Worm (Caenorhabditis elegans) whole organism, young adult: ENCODE measurements around the gene Y55F3BR.11.

ENCODE experiments used
- F33H1.4 ChIP-seq: fragments of 200-800 bp; sonication (Bioruptor generic); IDR thresholded peaks from 2 replicates; pipeline ENCODE4 v1.3.6; 2022; ENCODE audit warnings: missing genetic modification reagents, missing genetic modification characterization, missing compliant biosample characterization
- F39B2.1 ChIP-seq: fragments of 200-800 bp; sonication (Bioruptor generic); IDR thresholded peaks from 2 replicates; pipeline ENCODE4 v1.3.6; 2022; ENCODE audit warnings: missing genetic modification reagents, missing genetic modification characterization, missing compliant biosample characterization
- F49E8.2 ChIP-seq: sonication (generic microtip); optimal IDR thresholded peaks from 3 replicates; lab custom pipeline; 2017; ENCODE audit warnings: missing genetic modification characterization, mild to moderate bottlenecking, missing compliant biosample characterization, antibody characterized with exemption, moderate library complexity; ENCODE audit not compliant: insufficient read depth
- F57A8.1 ChIP-seq: fragments of 200-800 bp; sonication (Bioruptor generic); optimal IDR thresholded peaks from 2 replicates; lab custom pipeline; 2018; ENCODE audit warnings: mild to moderate bottlenecking, missing genetic modification characterization, moderate library complexity, missing compliant biosample characterization
- T26A5.8 ChIP-seq: sonication (generic microtip); optimal IDR thresholded peaks from 2 replicates; lab custom pipeline; 2016; ENCODE audit warnings: missing genetic modification characterization, missing compliant biosample characterization
- Y53F4B.3 ChIP-seq: fragments of 200-800 bp; sonication (Bioruptor generic); IDR thresholded peaks from 2 replicates; pipeline ENCODE4 v1.3.6; 2022; ENCODE audit warnings: missing genetic modification reagents, missing genetic modification characterization, missing compliant biosample characterization
- Y79H2A.3 ChIP-seq: fragments of 200-800 bp; sonication (Bioruptor generic); conservative IDR thresholded peaks from 2 replicates; pipeline ENCODE4 v1.3.6; 2022; ENCODE audit warnings: missing genetic modification reagents, missing genetic modification characterization, missing compliant biosample characterization
- Y95B8A.8 ChIP-seq: fragments of 200-800 bp; sonication (Bioruptor generic); IDR thresholded peaks from 2 replicates; pipeline ENCODE4 v1.3.6; 2022; ENCODE audit warnings: missing genetic modification reagents, missing genetic modification characterization, missing compliant biosample characterization
- aptf-2 ChIP-seq: fragments of 200-800 bp; sonication (Bioruptor generic); conservative IDR thresholded peaks from 2 replicates; pipeline ENCODE4 v1.3.6; 2022; ENCODE audit warnings: missing genetic modification reagents, missing genetic modification characterization, missing compliant biosample characterization
- aptf-3 ChIP-seq: fragments of 200-800 bp; sonication (Bioruptor generic); IDR thresholded peaks from 2 replicates; pipeline ENCODE4 v1.3.6; 2022; ENCODE audit warnings: missing genetic modification characterization, missing compliant biosample characterization
- athp-1 ChIP-seq: sonication (generic microtip); optimal IDR thresholded peaks from 2 replicates; lab custom pipeline; 2017; ENCODE audit warnings: mild to moderate bottlenecking, missing genetic modification characterization, missing compliant biosample characterization
- attf-6 ChIP-seq: fragments of 200-800 bp; sonication (Bioruptor generic); IDR thresholded peaks from 2 replicates; pipeline ENCODE4 v1.3.6; 2022; ENCODE audit warnings: missing genetic modification reagents, missing genetic modification characterization, missing compliant biosample characterization
- cebp-1 ChIP-seq, 2 experiments: fragments of 200-800 bp in 1 of 2; sonication (Bioruptor generic) in 1 of 2; sonication (generic microtip) in 1 of 2; IDR thresholded peaks in 1 of 2; optimal IDR thresholded peaks in 1 of 2; 2 replicates each; pipeline versions ENCODE4 v1.3.6 to Lab custom; 2017 to 2022; ENCODE audit warnings: missing compliant biosample characterization in 2 of 2, missing genetic modification characterization in 2 of 2, mild to moderate bottlenecking in 1 of 2, missing genetic modification reagents in 1 of 2, moderate library complexity in 1 of 2
- ceh-40 ChIP-seq: fragments of 200-800 bp; sonication (Bioruptor generic); IDR thresholded peaks from 2 replicates; pipeline ENCODE4 v1.3.6; 2022; ENCODE audit warnings: missing genetic modification characterization, missing compliant biosample characterization
- ceh-58 ChIP-seq: fragments of 200-800 bp; sonication (Bioruptor generic); IDR thresholded peaks from 2 replicates; pipeline ENCODE4 v1.3.6; 2022; ENCODE audit warnings: missing genetic modification characterization, missing compliant biosample characterization
- chd-7 ChIP-seq: sonication (generic microtip); optimal IDR thresholded peaks from 2 replicates; lab custom pipeline; 2016; ENCODE audit warnings: mild to moderate bottlenecking, missing genetic modification characterization, moderate library complexity, missing compliant biosample characterization
- die-1 ChIP-seq: sonication (generic microtip); optimal IDR thresholded peaks from 2 replicates; lab custom pipeline; 2016; ENCODE audit warnings: missing genotype, mild to moderate bottlenecking, missing genetic modification characterization, missing compliant biosample characterization
- dpl-1 ChIP-seq: fragments of 150-350 bp; optimal IDR thresholded peaks from 2 replicates; lab custom pipeline; 2014; ENCODE audit warnings: missing biosample characterization, missing genetic modification reagents, missing genetic modification characterization
- efl-1 ChIP-seq: fragments of 150-350 bp; optimal IDR thresholded peaks from 2 replicates; lab custom pipeline; 2014; ENCODE audit warnings: missing biosample characterization, missing genetic modification reagents, missing genetic modification characterization
- egl-18 ChIP-seq: fragments of 200-800 bp; sonication (Bioruptor generic); IDR thresholded peaks from 2 replicates; pipeline ENCODE4 v1.3.6; 2022; ENCODE audit warnings: missing genetic modification reagents, missing genetic modification characterization, missing compliant biosample characterization
- ekl-4 ChIP-seq: fragments of 200-800 bp; sonication (Bioruptor generic); IDR thresholded peaks from 2 replicates; pipeline ENCODE4 v1.3.6; 2022; ENCODE audit warnings: missing genetic modification reagents, missing genetic modification characterization, missing compliant biosample characterization
- him-1 ChIP-seq: sonication (generic microtip); optimal IDR thresholded peaks from 2 replicates; lab custom pipeline; 2016; ENCODE audit warnings: missing genotype, missing genetic modification reagents, missing genetic modification characterization, missing compliant biosample characterization
- hlh-26 ChIP-seq: fragments of 200-800 bp; sonication (Bioruptor generic); conservative IDR thresholded peaks from 2 replicates; pipeline ENCODE4 v1.3.6; 2022; ENCODE audit warnings: missing genetic modification reagents, missing genetic modification characterization, missing compliant biosample characterization
- hmg-20 ChIP-seq: fragments of 200-800 bp; sonication (Bioruptor generic); IDR thresholded peaks from 2 replicates; pipeline ENCODE4 v1.3.6; 2022; ENCODE audit warnings: missing genetic modification reagents, missing genetic modification characterization, missing compliant biosample characterization
- lag-1 ChIP-seq: fragments of 200-800 bp; sonication (Bioruptor generic); IDR thresholded peaks from 2 replicates; pipeline ENCODE4 v1.3.6; 2022; ENCODE audit warnings: missing genetic modification reagents, missing genetic modification characterization, missing compliant biosample characterization
- lin-40 ChIP-seq: sonication (generic microtip); optimal IDR thresholded peaks from 2 replicates; lab custom pipeline; 2016; ENCODE audit warnings: missing genetic modification characterization, mild to moderate bottlenecking, missing compliant biosample characterization, missing genotype, missing genetic modification reagents
- lin-54 ChIP-seq: fragments of 200-800 bp; sonication (Bioruptor generic); optimal IDR thresholded peaks from 2 replicates; lab custom pipeline; 2018; ENCODE audit warnings: mild to moderate bottlenecking, missing genetic modification characterization, missing compliant biosample characterization
- lir-1 ChIP-seq: fragments of 200-800 bp; sonication (Bioruptor generic); conservative IDR thresholded peaks from 2 replicates; pipeline ENCODE4 v1.3.6; 2022; ENCODE audit warnings: missing genetic modification reagents, missing genetic modification characterization, missing compliant biosample characterization
- lsl-1 ChIP-seq: fragments of 200-800 bp; sonication (Bioruptor generic); optimal IDR thresholded peaks from 2 replicates; lab custom pipeline; 2018; ENCODE audit warnings: mild to moderate bottlenecking, missing genetic modification characterization, moderate library complexity, missing compliant biosample characterization
- madf-6 ChIP-seq: fragments of 200-800 bp; sonication (Bioruptor generic); IDR thresholded peaks from 2 replicates; pipeline ENCODE4 v1.3.6; 2022; ENCODE audit warnings: missing genetic modification reagents, missing genetic modification characterization, missing compliant biosample characterization
- nhr-120 ChIP-seq: fragments of 200-800 bp; sonication (Bioruptor generic); IDR thresholded peaks from 2 replicates; pipeline ENCODE4 v1.3.6; 2022; ENCODE audit warnings: missing genetic modification characterization, missing compliant biosample characterization
- nhr-27 ChIP-seq: fragments of 200-800 bp; sonication (Bioruptor generic); optimal IDR thresholded peaks from 2 replicates; lab custom pipeline; 2018; ENCODE audit warnings: mild to moderate bottlenecking, missing genetic modification characterization, moderate library complexity, missing compliant biosample characterization
- nhr-80 ChIP-seq: sonication (generic microtip); optimal IDR thresholded peaks from 2 replicates; lab custom pipeline; 2016; ENCODE audit warnings: missing genetic modification characterization, missing compliant biosample characterization
- pha-4 ChIP-seq: fragments of 150-350 bp; sonication (generic microtip); optimal IDR thresholded peaks from 2 replicates; lab custom pipeline; 2014; ENCODE audit warnings: missing biosample characterization, missing genetic modification reagents, missing genetic modification characterization
- snpc-3.4 ChIP-seq: sonication (generic microtip); optimal IDR thresholded peaks from 2 replicates; lab custom pipeline; 2017; ENCODE audit warnings: missing genetic modification characterization, mild to moderate bottlenecking, missing compliant biosample characterization, antibody characterized with exemption, moderate library complexity, missing genotype, missing genetic modification reagents
- sptf-2 ChIP-seq: fragments of 200-800 bp; sonication (Bioruptor generic); optimal IDR thresholded peaks from 2 replicates; lab custom pipeline; 2018; ENCODE audit warnings: mild to moderate bottlenecking, missing genetic modification characterization, missing compliant biosample characterization
- tlf-1 ChIP-seq: fragments of 200-800 bp; sonication (Bioruptor generic); optimal IDR thresholded peaks from 2 replicates; lab custom pipeline; 2018; ENCODE audit warnings: mild to moderate bottlenecking, missing genetic modification characterization, missing compliant biosample characterization
- unc-130 ChIP-seq: sonication (generic microtip); optimal IDR thresholded peaks from 2 replicates; lab custom pipeline; 2016; ENCODE audit warnings: missing genetic modification reagents, missing genetic modification characterization, missing compliant biosample characterization
- ztf-18 ChIP-seq: sonication (generic microtip); optimal IDR thresholded peaks from 2 replicates; lab custom pipeline; 2016; ENCODE audit warnings: missing genotype, mild to moderate bottlenecking, missing genetic modification characterization, missing compliant biosample characterization
- ztf-3 ChIP-seq: fragments of 200-800 bp; sonication (Bioruptor generic); optimal IDR thresholded peaks from 2 replicates; lab custom pipeline; 2018; ENCODE audit warnings: mild to moderate bottlenecking, missing genetic modification characterization, missing compliant biosample characterization

Gene Y55F3BR.11

DNA sequence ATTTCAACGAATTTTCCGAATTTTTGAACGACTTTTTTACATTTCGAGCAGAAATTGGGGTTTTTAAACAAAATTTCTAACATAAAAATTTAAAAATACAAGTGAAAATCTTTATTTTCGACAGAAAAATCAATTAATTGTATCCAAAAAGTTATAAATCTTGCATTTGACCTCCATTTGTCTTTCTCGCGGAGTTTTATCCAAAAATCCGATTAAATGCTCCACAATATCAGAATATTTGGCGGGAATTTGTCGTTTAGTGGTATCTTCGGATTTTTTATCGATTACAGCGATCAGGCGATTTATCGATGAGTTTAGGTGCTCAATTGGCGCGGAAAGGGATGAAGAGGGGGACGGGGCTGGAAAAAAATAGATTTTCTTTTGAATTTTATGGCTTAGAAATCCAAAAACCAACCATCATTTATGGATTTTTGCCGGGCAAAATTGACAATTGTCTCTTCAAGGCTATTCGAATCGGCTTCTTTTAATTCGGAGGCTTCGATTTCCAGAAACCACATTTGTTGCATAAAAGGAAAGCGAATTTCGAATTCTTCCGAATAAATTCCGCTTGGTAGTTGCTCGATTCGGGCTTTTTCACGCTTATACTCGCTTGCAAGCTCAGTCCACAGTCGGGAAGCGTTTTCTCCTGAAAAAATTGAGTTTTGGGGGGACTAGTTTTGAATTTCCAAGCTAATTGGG lies 24.6 kb upstream of the Y55F3BR.11 start:
- no peak for TF ChIP-seq ceh-40 (GFP tag; lab: Robert Waterston, UW)
- no peak for TF ChIP-seq aptf-2
- TF ChIP-seq nhr-80 (tag; lab: Kevin White, UChicago), result no peak
- no peak for TF ChIP-seq ztf-18 (tag; lab: Kevin White, UChicago)
- no peak for TF ChIP-seq snpc-3.4 (tag; lab: Kevin White, UChicago)
- no peak for TF ChIP-seq pha-4 (tag; lab: Kevin White, UChicago)
- no peak for TF ChIP-seq ceh-58 (GFP tag; lab: Robert Waterston, UW)
- TF ChIP-seq lin-40, result no peak
- TF ChIP-seq efl-1 (GFP tag; lab: Kevin White, UChicago), result peak; percentile 57
- TF ChIP-seq madf-6, result peak; percentile 58
- TF ChIP-seq lir-1 (GFP tag; lab: Robert Waterston, UW), result no peak
- TF ChIP-seq F33H1.4 (GFP tag; lab: Robert Waterston, UW), result no peak

DNA sequence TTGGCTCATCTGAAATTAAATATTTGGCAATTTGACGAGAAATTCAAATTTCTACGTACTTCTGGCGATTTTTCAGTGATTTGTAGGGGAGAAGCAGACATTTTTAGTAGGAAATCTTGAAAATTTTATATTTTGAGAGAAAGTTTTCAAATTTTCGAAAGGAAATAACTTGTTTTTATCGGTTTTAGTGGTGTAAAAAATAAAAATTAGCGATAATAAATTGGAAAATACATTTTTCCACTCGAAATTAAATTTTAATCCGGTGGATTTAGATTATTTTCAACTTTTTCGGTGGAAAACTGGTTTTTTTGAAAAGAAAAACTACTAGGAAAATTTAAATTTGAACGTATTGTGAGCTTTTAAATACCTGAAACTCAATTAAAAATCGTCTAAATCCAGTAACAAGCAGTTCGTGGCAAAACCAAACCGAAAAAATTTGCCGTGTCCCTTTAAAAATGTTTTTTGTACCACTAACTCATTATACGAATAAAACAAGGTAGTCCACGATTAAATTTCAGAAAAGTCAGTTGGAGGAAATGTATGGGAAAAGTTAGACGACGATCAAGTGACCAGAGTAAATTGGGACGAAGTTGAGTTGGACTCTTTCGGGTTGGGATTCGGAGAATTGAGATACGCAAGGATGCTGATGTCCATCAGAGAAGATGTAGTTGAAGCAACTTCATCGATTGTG lies 23.1 kb upstream of the Y55F3BR.11 start, which contains the start of the genes madf-1 and Y55F3BR.10:
Gene madf-1 (minus strand): TSS at position 101 of the 691 bp plus-strand sequence.
Gene Y55F3BR.10 (plus strand): TSS at position 641 of the 691 bp plus-strand sequence.
- no peak for TF ChIP-seq him-1
- no peak for TF ChIP-seq nhr-120 (GFP tag; lab: Robert Waterston, UW)
- no peak for TF ChIP-seq Y95B8A.8 (GFP tag; lab: Robert Waterston, UW)
- no peak for TF ChIP-seq aptf-3
- no peak for TF ChIP-seq F57A8.1
- no peak for TF ChIP-seq efl-1 (GFP tag; lab: Kevin White, UChicago)
- TF ChIP-seq lin-54 (GFP tag; lab: Kevin White, UChicago), result no peak
- TF ChIP-seq F39B2.1, result no peak
- TF ChIP-seq, all 124 proteins: peak for 0

DNA sequence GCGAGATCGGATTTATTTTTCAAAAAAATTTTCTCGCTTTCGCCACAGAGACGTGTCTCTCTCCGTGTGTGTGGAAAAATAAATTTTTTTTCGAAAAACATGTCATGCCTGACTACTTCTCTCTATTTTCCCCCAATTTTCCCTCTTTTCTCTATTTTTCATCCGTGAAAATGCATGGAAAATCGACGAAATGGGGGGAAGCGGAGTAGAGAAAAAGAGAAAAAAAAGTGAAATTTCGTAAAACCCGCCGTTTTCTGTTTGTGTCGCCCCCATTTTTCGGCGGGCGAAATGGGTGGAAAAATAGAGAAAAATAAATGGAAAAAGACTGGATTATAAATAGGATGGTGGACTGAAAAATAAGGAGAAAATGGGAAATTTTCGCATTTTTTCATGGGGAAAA lies 21.5 kb upstream of the Y55F3BR.11 start:
- TF ChIP-seq cebp-1 (GFP tag; IDR thresholded peaks at IDR 0.05; lab: Robert Waterston, UW) (0 out of 2 replicates have a peak, but pooled peaks have one; percentile 11), cebp-1 (tag; optimal IDR thresholded peaks at IDR 0.05; lab: Kevin White, UChicago) (peak; percentile 29), nhr-80 (tag; lab: Kevin White, UChicago) (no peak), efl-1 (GFP tag; lab: Kevin White, UChicago) (peak; percentile 5)

DNA sequence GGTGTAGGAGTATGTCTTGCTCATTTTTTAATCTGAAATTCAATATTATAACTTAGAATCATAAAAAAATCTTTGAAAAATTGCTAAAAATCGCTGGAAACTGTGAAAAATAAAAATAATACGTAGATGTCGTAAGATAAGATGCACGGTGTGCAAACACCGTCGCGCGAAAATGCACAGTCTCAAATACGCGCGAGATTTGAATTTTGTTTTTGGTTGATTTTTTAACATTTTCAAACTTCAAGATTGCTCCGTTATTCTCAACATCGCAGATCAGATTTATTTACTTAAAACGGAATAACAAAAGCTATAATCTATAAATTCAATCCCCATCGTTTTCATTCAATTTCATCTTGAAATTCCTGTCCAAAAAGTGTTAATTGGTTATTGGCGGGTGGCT lies 12.9 kb upstream of the Y55F3BR.11 start, which contains the start of gene Y55F3BR.6:
Gene Y55F3BR.6 (minus strand): TSS at position 32 of the 400 bp plus-strand sequence.
- no peak for TF ChIP-seq egl-18 (GFP tag; lab: Robert Waterston, UW)
- TF ChIP-seq Y95B8A.8 (GFP tag; lab: Robert Waterston, UW), result no peak
- peak; percentile 30 for TF ChIP-seq dpl-1 (GFP tag; lab: Kevin White, UChicago)
- TF ChIP-seq unc-130 (GFP tag; lab: Kevin White, UChicago), result no peak
- no peak for TF ChIP-seq athp-1 (tag; lab: Kevin White, UChicago)
- peak; percentile 27 for TF ChIP-seq lsl-1 (GFP tag; lab: Kevin White, UChicago)
- TF ChIP-seq lag-1 (GFP tag; lab: Robert Waterston, UW), result no peak
- no peak for TF ChIP-seq snpc-3.4 (tag; lab: Kevin White, UChicago)
- TF ChIP-seq attf-6 (GFP tag; lab: Robert Waterston, UW), result no peak
- no peak for TF ChIP-seq nhr-27 (tag; lab: Kevin White, UChicago)
- no peak for TF ChIP-seq Y79H2A.3 (GFP tag; lab: Robert Waterston, UW)
- TF ChIP-seq sptf-2 (GFP tag; lab: Kevin White, UChicago), result no peak
- TF ChIP-seq tlf-1 (GFP tag; lab: Kevin White, UChicago), result no peak
- TF ChIP-seq T26A5.8 (tag; lab: Kevin White, UChicago), result no peak
- no peak for TF ChIP-seq hlh-26 (GFP tag; lab: Robert Waterston, UW)
- peak; percentile 61 for TF ChIP-seq efl-1 (GFP tag; lab: Kevin White, UChicago)
- no peak for TF ChIP-seq ceh-58 (GFP tag; lab: Robert Waterston, UW)
- TF ChIP-seq lin-54 (GFP tag; lab: Kevin White, UChicago), result peak; percentile 79
- TF ChIP-seq madf-6, result peak; percentile 23; the same call in 1 of the 2 replicates
- TF ChIP-seq ztf-3 (GFP tag; lab: Kevin White, UChicago), result no peak
- TF ChIP-seq ekl-4, result no peak
- no peak for TF ChIP-seq hmg-20 (GFP tag; lab: Robert Waterston, UW)
- no peak for TF ChIP-seq Y53F4B.3 (GFP tag; lab: Robert Waterston, UW)
- TF ChIP-seq pha-4 (tag; lab: Kevin White, UChicago), result no peak
- no peak for TF ChIP-seq die-1 (tag; lab: Kevin White, UChicago)
- no peak for TF ChIP-seq chd-7 (tag; lab: Kevin White, UChicago)
- no peak for TF ChIP-seq F49E8.2 (tag; lab: Kevin White, UChicago)
